Worm (Caenorhabditis elegans): ENCODE measurements around the gene T04H1.13.
A peak's percentile ranks its signal among the peaks of the same experiment; 100 is the strongest.

The T04H1.13 gene

ce11 chrV:12291587-12291986 is 46.8 kb upstream of the T04H1.13 start, which contains the start of the genes srpa-68 and srh-16 (continued):
- TF ChIP-seq nhr-41 (GFP tag; IDR thresholded peaks at IDR 0.05), result no peak
- TF ChIP-seq tra-1 (GFP tag; IDR thresholded peaks at IDR 0.05), result 0 out of 2 replicates have a peak, but pooled peaks have one; percentile 21
- no peak for TF ChIP-seq lim-7 (GFP tag; IDR thresholded peaks at IDR 0.05)
- TF ChIP-seq ZK337.2 (GFP tag; IDR thresholded peaks at IDR 0.05), result no peak
- peak; percentile 86 for TF ChIP-seq Y48G9A.11 (GFP tag; IDR thresholded peaks at IDR 0.05)
- peak; percentile 14 for TF ChIP-seq nhr-76 (tag; optimal IDR thresholded peaks at IDR 0.05)
- peak; percentile 93 for TF ChIP-seq nhr-102 (tag; optimal IDR thresholded peaks at IDR 0.05)
- TF ChIP-seq ceh-62 (tag; optimal IDR thresholded peaks at IDR 0.05), result no peak
- TF ChIP-seq snpc-4 (tag; optimal IDR thresholded peaks at IDR 0.05), result no peak
- TF ChIP-seq daf-8 (GFP tag; IDR thresholded peaks at IDR 0.05), result no peak
- TF ChIP-seq T26A8.4 (GFP tag; IDR thresholded peaks at IDR 0.05), result peak; percentile 89
- TF ChIP-seq F10B5.3 (tag; optimal IDR thresholded peaks at IDR 0.05), result peak; percentile 79
- TF ChIP-seq lin-29 (GFP tag; IDR thresholded peaks at IDR 0.05), result peak; percentile 63
- TF ChIP-seq vab-7 (GFP tag; IDR thresholded peaks at IDR 0.05), result no peak
- TF ChIP-seq nhr-28 (tag; optimal IDR thresholded peaks at IDR 0.05), result peak; percentile 72
- no peak for TF ChIP-seq aly-2 (tag; optimal IDR thresholded peaks at IDR 0.05)
- peak; percentile 78 for TF ChIP-seq zip-2 (tag; optimal IDR thresholded peaks at IDR 0.05)
- peak; percentile 71 for TF ChIP-seq F37D6.2 (tag; optimal IDR thresholded peaks at IDR 0.05)
- peak; percentile 87 for TF ChIP-seq ceh-20 (GFP tag; IDR thresholded peaks at IDR 0.05)
- TF ChIP-seq madf-9 (GFP tag; conservative IDR thresholded peaks at IDR 0.05), result no peak
- TF ChIP-seq nhr-237 (tag; optimal IDR thresholded peaks at IDR 0.05), result no peak
- TF ChIP-seq hif-1 (tag; optimal IDR thresholded peaks at IDR 0.05), result peak in 1 of 2 experiments; percentile 44
- no peak for TF ChIP-seq unc-39 (tag; optimal IDR thresholded peaks at IDR 0.05)
- TF ChIP-seq nhr-11 (tag; optimal IDR thresholded peaks at IDR 0.05), result peak; percentile 56
- no peak for TF ChIP-seq Y5F2A.4 (GFP tag; optimal IDR thresholded peaks at IDR 0.05)
- peak; percentile 77 for TF ChIP-seq nhr-48 (tag; optimal IDR thresholded peaks at IDR 0.05)
- TF ChIP-seq cey-2 (tag; optimal IDR thresholded peaks at IDR 0.05; ENCODE audit: borderline replicate concordance, insufficient read depth), result no peak

- TF ChIP-seq ceh-44 (GFP tag; IDR thresholded peaks at IDR 0.05) (no peak), aly-2 (tag; optimal IDR thresholded peaks at IDR 0.05) (no peak), nhr-237 (tag; optimal IDR thresholded peaks at IDR 0.05) (no peak), lir-3 (tag; optimal IDR thresholded peaks at IDR 0.05) (no peak), lin-38 (GFP tag; IDR thresholded peaks at IDR 0.05) (peak; percentile 9; the same call in 1 of the 2 replicates), hlh-30 (tag; optimal IDR thresholded peaks at IDR 0.05; ENCODE audit: insufficient read depth) (peak; percentile 38), mdt-29 (GFP tag; IDR thresholded peaks at IDR 0.05) (no peak), nhr-48 (tag; optimal IDR thresholded peaks at IDR 0.05) (no peak), snpc-1.2 (GFP tag; IDR thresholded peaks at IDR 0.05) (no peak), spr-3 (GFP tag; optimal IDR thresholded peaks at IDR 0.05) (no peak), nhr-25 (tag; optimal IDR thresholded peaks at IDR 0.05; ENCODE audit: borderline replicate concordance, insufficient read depth) (no peak), zip-11 (GFP tag; IDR thresholded peaks at IDR 0.05) (no peak), zip-2 (tag; optimal IDR thresholded peaks at IDR 0.05) (no peak), nhr-42 (GFP tag; IDR thresholded peaks at IDR 0.05) (no peak), cey-2 (tag; optimal IDR thresholded peaks at IDR 0.05; ENCODE audit: borderline replicate concordance, insufficient read depth) (no peak), lin-39 (tag; optimal IDR thresholded peaks at IDR 0.05) (no peak), lin-15B (tag; optimal IDR thresholded peaks at IDR 0.05) (no peak), lin-13 (GFP tag; optimal IDR thresholded peaks at IDR 0.05) (no peak), dve-1 (tag; optimal IDR thresholded peaks at IDR 0.05; ENCODE audit: insufficient read depth) (peak; percentile 17), R02D3.7 (tag; optimal IDR thresholded peaks at IDR 0.05) (no peak), nhr-6 (tag; optimal IDR thresholded peaks at IDR 0.05) (peak; percentile 76), jun-1 (tag; optimal IDR thresholded peaks at IDR 0.05) (no peak), daf-16 (GFP tag; optimal IDR thresholded peaks at IDR 0.05) (peak in 1 of 2 experiments; percentile 10), daf-16 (tag; optimal IDR thresholded peaks at IDR 0.05) (peak; percentile 73), ZK337.2 (GFP tag; IDR thresholded peaks at IDR 0.05) (no peak), ceh-32 (tag; optimal IDR thresholded peaks at IDR 0.05; ENCODE audit: poor library complexity) (no peak), D1046.2 (GFP tag; IDR thresholded peaks at IDR 0.05) (no peak), dmd-9 (GFP tag; IDR thresholded peaks at IDR 0.05) (no peak), pha-4 (GFP tag; IDR thresholded peaks at IDR 0.05) (no peak), pha-4 (tag; optimal IDR thresholded peaks at IDR 0.05) (peak; percentile 78), nhr-41 (GFP tag; IDR thresholded peaks at IDR 0.05) (no peak)
Observed at ce11 chrV:12288577-12288976, 43.7 kb upstream of the T04H1.13 start, which contains the start of gene rskd-1. Gene rskd-1, minus strand, starts transcription at chrV:12288615.

Data from whole organism, L4 larva.